Fruit fly (Drosophila melanogaster): ENCODE measurements around the gene CG4239.

The CG4239 gene

dm6 chrX:16383667-16384515, 1.2 kb upstream of the CG4239 start (continued):
- TF ChIP-seq cwo (GFP tag; optimal IDR thresholded peaks at IDR 0.05) (peak; percentile 75), chinmo (GFP tag; IDR thresholded peaks at IDR 0.05; ENCODE audit: partially characterized antibody) (no peak), ssp (GFP tag; IDR thresholded peaks at IDR 0.05) (no peak), Camta (GFP tag; optimal IDR thresholded peaks at IDR 0.05) (peak; percentile 71), CG30431 (GFP tag; optimal IDR thresholded peaks at IDR 0.05) (no peak), org-1 (GFP tag; optimal IDR thresholded peaks at IDR 0.05) (peak; percentile 64), wdn (GFP tag; IDR thresholded peaks at IDR 0.05) (peak; percentile 47; the same call in 1 of the 2 replicates), Sox100B (GFP tag; optimal IDR thresholded peaks at IDR 0.05) (peak; percentile 85), Stat92E (GFP tag; optimal IDR thresholded peaks at IDR 0.05) (no peak), CG13894 (tag; optimal IDR thresholded peaks at IDR 0.05) (peak; percentile 91), HmgZ (tag; optimal IDR thresholded peaks at IDR 0.05) (peak; percentile 94), grau (tag; optimal IDR thresholded peaks at IDR 0.05) (peak; percentile 76), jumu (GFP tag; optimal IDR thresholded peaks at IDR 0.05) (no peak), Adf1 (GFP tag; IDR thresholded peaks at IDR 0.05) (peak; percentile 37; the same call in 1 of the 2 replicates), nom (GFP tag; optimal IDR thresholded peaks at IDR 0.05) (no peak), Fer3 (tag; optimal IDR thresholded peaks at IDR 0.05) (peak; percentile 92), Mrtf (GFP tag; IDR thresholded peaks at IDR 0.05) (no peak), CG17328 (GFP tag; IDR thresholded peaks at IDR 0.05) (peak; percentile 51; the same call in 1 of the 2 replicates), Nf-YB (GFP tag; optimal IDR thresholded peaks at IDR 0.05) (peak; percentile 76), knrl (GFP tag; IDR thresholded peaks at IDR 0.05; ENCODE audit: partially characterized antibody) (no peak), gro (GFP tag; optimal IDR thresholded peaks at IDR 0.05) (peak; percentile 72), Oaz (GFP tag; IDR thresholded peaks at IDR 0.05) (no peak), CG11085 (GFP tag; IDR thresholded peaks at IDR 0.05) (peak; percentile 30; the same call in 1 of the 2 replicates), maf-S (GFP tag; optimal IDR thresholded peaks at IDR 0.05) (peak; percentile 59), CG3838 (GFP tag; optimal IDR thresholded peaks at IDR 0.05) (peak; percentile 66), E2f1 (GFP tag; IDR thresholded peaks at IDR 0.05) (no peak; the same call in 1 of the 2 replicates), Jarid2 (GFP tag; optimal IDR thresholded peaks at IDR 0.05) (no peak), CG1647 (GFP tag; optimal IDR thresholded peaks at IDR 0.05) (no peak), CG31441 (GFP tag; IDR thresholded peaks at IDR 0.05) (no peak; the same call in 1 of the 2 replicates), CG7357 (GFP tag; IDR thresholded peaks at IDR 0.05) (no peak), CHES-1-like (GFP tag; optimal IDR thresholded peaks at IDR 0.05) (peak; percentile 68), Bteb2 (GFP tag; optimal IDR thresholded peaks at IDR 0.05) (peak; percentile 72), CG12236 (GFP tag; optimal IDR thresholded peaks at IDR 0.05) (peak; percentile 47), CG4424 (GFP tag; optimal IDR thresholded peaks at IDR 0.05) (peak; percentile 37), Kr (GFP tag; optimal IDR thresholded peaks at IDR 0.05) (no peak), YL-1 (GFP tag; optimal IDR thresholded peaks at IDR 0.05) (peak; percentile 70), bigmax (GFP tag; optimal IDR thresholded peaks at IDR 0.05) (peak; percentile 53), CG11696 (GFP tag; IDR thresholded peaks at IDR 0.05) (no peak), CG11504 (tag; optimal IDR thresholded peaks at IDR 0.05) (no peak), dati (GFP tag; IDR thresholded peaks at IDR 0.05) (no peak), E2f2 (GFP tag; IDR thresholded peaks at IDR 0.05) (peak; percentile 43; the same call in 1 of the 2 replicates), schlank (tag; optimal IDR thresholded peaks at IDR 0.05) (peak; percentile 94), gcm (GFP tag; optimal IDR thresholded peaks at IDR 0.05) (peak; percentile 82), gt (GFP tag; IDR thresholded peaks at IDR 0.05) (no peak), ewg (GFP tag; optimal IDR thresholded peaks at IDR 0.05) (no peak), CG9932 (GFP tag; IDR thresholded peaks at IDR 0.05) (no peak; the same call in 1 of the 2 replicates), Sry-β (GFP tag; optimal IDR thresholded peaks at IDR 0.05) (peak; percentile 48), CG16813 (GFP tag; IDR thresholded peaks at IDR 0.05; ENCODE audit: partially characterized antibody) (no peak)

Data from whole organism, embryonic.